Fruit fly (Drosophila melanogaster): ENCODE results near the gene obst-H.
A peak's percentile ranks its signal among the peaks of the same experiment; 100 is the strongest.

Gene obst-H

dm6 chr3L:15539903-15540409 is 10.9 kb upstream of the obst-H start:
- TF ChIP-seq Usf (GFP tag; optimal IDR thresholded peaks at IDR 0.05) (no peak), CG6689 (GFP tag; IDR thresholded peaks at IDR 0.05) (no peak), abd-A (tag; optimal IDR thresholded peaks at IDR 0.05) (no peak), CG12219 (GFP tag; optimal IDR thresholded peaks at IDR 0.05) (no peak), lilli (GFP tag; optimal IDR thresholded peaks at IDR 0.05) (no peak), Blimp-1 (GFP tag; optimal IDR thresholded peaks at IDR 0.05) (peak; percentile 12), Pdp1 (GFP tag; optimal IDR thresholded peaks at IDR 0.05) (peak in 1 of 2 experiments; percentile 53), emc (GFP tag; optimal IDR thresholded peaks at IDR 0.05) (no peak), kni (GFP tag; optimal IDR thresholded peaks at IDR 0.05) (peak; percentile 12), maf-S (GFP tag; optimal IDR thresholded peaks at IDR 0.05) (no peak), CTCF (GFP tag; optimal IDR thresholded peaks at IDR 0.05) (no peak), Med (GFP tag) (peak; percentile 8), CG10543 (GFP tag; optimal IDR thresholded peaks at IDR 0.05) (no peak), sens (GFP tag) (peak; percentile 53)

- peak; percentile 86 for TF ChIP-seq grn (GFP tag; optimal IDR thresholded peaks at IDR 0.05)
- peak; percentile 35 for TF ChIP-seq sug (tag; optimal IDR thresholded peaks at IDR 0.05)
- TF ChIP-seq lola (GFP tag; optimal IDR thresholded peaks at IDR 0.05): no peak
- TF ChIP-seq Vsx1 (GFP tag; optimal IDR thresholded peaks at IDR 0.05): peak; percentile 55
- peak; percentile 45 for TF ChIP-seq sens (GFP tag)
- TF ChIP-seq CG14441 (GFP tag; IDR thresholded peaks at IDR 0.05): 0 out of 2 replicates have a peak, but pooled peaks have one; percentile 38
- TF ChIP-seq CG34422 (GFP tag; IDR thresholded peaks at IDR 0.05): peak; percentile 39; the same call in 1 of the 3 replicates
- TF ChIP-seq Aef1 (GFP tag; IDR thresholded peaks at IDR 0.05): no peak
- TF ChIP-seq GATAe (GFP tag; conservative IDR thresholded peaks at IDR 0.05): peak; percentile 63; the same call in 1 of the 2 replicates
- no peak for TF ChIP-seq Usf (GFP tag; optimal IDR thresholded peaks at IDR 0.05)
- TF ChIP-seq D19B (GFP tag; optimal IDR thresholded peaks at IDR 0.05): peak; percentile 61
- peak; percentile 77 for TF ChIP-seq sqz (GFP tag; optimal IDR thresholded peaks at IDR 0.05)
- TF ChIP-seq CG2712 (tag; optimal IDR thresholded peaks at IDR 0.05): peak; percentile 6
- TF ChIP-seq exex (tag; optimal IDR thresholded peaks at IDR 0.05): peak; percentile 88
- TF ChIP-seq CG7357 (GFP tag; IDR thresholded peaks at IDR 0.05): no peak
- peak; percentile 84 for TF ChIP-seq cwo (GFP tag; optimal IDR thresholded peaks at IDR 0.05)
- TF ChIP-seq CG18262 (tag; optimal IDR thresholded peaks at IDR 0.05): peak; percentile 18
- TF ChIP-seq row (GFP tag; IDR thresholded peaks at IDR 0.05): peak; percentile 44; the same call in 2 of the 3 replicates
- no peak for TF ChIP-seq HLHmδ (GFP tag; optimal IDR thresholded peaks at IDR 0.05)
- TF ChIP-seq Sox102F (GFP tag; optimal IDR thresholded peaks at IDR 0.05): peak; percentile 35
- TF ChIP-seq CG8944 (GFP tag; optimal IDR thresholded peaks at IDR 0.05): no peak
- peak; percentile 1 for TF ChIP-seq Blimp-1 (GFP tag; optimal IDR thresholded peaks at IDR 0.05)
- TF ChIP-seq CG8089 (GFP tag; optimal IDR thresholded peaks at IDR 0.05): no peak
- peak; percentile 12 for TF ChIP-seq CG18599 (GFP tag; optimal IDR thresholded peaks at IDR 0.05)
- peak; percentile 22 for TF ChIP-seq gem (tag; optimal IDR thresholded peaks at IDR 0.05)
- peak; percentile 72 for TF ChIP-seq D19A (tag; optimal IDR thresholded peaks at IDR 0.05)
- TF ChIP-seq Pdp1 (GFP tag; optimal IDR thresholded peaks at IDR 0.05): peak in 1 of 2 experiments; percentile 35
- peak; percentile 21 for TF ChIP-seq Med (GFP tag)
- TF ChIP-seq Ets65A (GFP tag): peak; percentile 40
- peak; percentile 41 for TF ChIP-seq mirr (GFP tag; optimal IDR thresholded peaks at IDR 0.05)
- 0 out of 4 replicates have a peak, but pooled peaks have one; percentile 20 for TF ChIP-seq chinmo (GFP tag; IDR thresholded peaks at IDR 0.05; ENCODE audit: partially characterized antibody)
- TF ChIP-seq CG4854 (GFP tag; optimal IDR thresholded peaks at IDR 0.05): no peak
- TF ChIP-seq CG17328 (GFP tag; IDR thresholded peaks at IDR 0.05): no peak
- TF ChIP-seq dmrt99B (tag; optimal IDR thresholded peaks at IDR 0.05): peak; percentile 1
- peak; percentile 2 for TF ChIP-seq lab (GFP tag; optimal IDR thresholded peaks at IDR 0.05)
Measured at dm6 chr3L:15538582-15539490, 9.8 kb upstream of the obst-H start.

All from whole organism, embryonic.